Worm (Caenorhabditis elegans) whole organism, L4 larva: ENCODE measurements around the gene clc-6.

Experiments
- D1046.2 ChIP-seq: fragments of 200-800 bp; sonication (Bioruptor generic); IDR thresholded peaks from 2 replicates; pipeline ENCODE4 v1.3.6; 2022; ENCODE audit warnings: missing genetic modification characterization, missing compliant biosample characterization
- F10B5.3 ChIP-seq: sonication (generic microtip); optimal IDR thresholded peaks from 2 replicates; lab custom pipeline; 2016; ENCODE audit warnings: mild to moderate bottlenecking, missing genetic modification characterization, missing compliant biosample characterization
- F26F4.8 ChIP-seq: fragments of 200-800 bp; sonication (Bioruptor generic); conservative IDR thresholded peaks from 2 replicates; pipeline ENCODE4 v1.3.6; 2022; ENCODE audit warnings: missing genetic modification characterization, missing compliant biosample characterization
- Y75B8A.6 ChIP-seq: fragments of 200-800 bp; sonication (Bioruptor generic); IDR thresholded peaks from 2 replicates; pipeline ENCODE4 v1.3.6; 2022; ENCODE audit warnings: missing genetic modification reagents, missing genetic modification characterization, missing compliant biosample characterization
- ZK546.5 ChIP-seq, 2 experiments: sonication (generic microtip); optimal IDR thresholded peaks; 2 replicates each; lab custom pipeline; 2017; ENCODE audit warnings: missing biosample characterization in 2 of 2, missing genetic modification characterization in 2 of 2
- aha-1 ChIP-seq: fragments of 150-350 bp; peaks from one replicate; lab custom pipeline; 2014; ENCODE audit warnings: missing biosample characterization, missing genetic modification characterization
- ama-1 ChIP-seq: fragments of 150-350 bp; optimal IDR thresholded peaks from 2 replicates; lab custom pipeline; 2014; ENCODE audit warnings: inconsistent platforms, mixed read lengths
- arid-1 ChIP-seq: fragments of 200-800 bp; sonication (Bioruptor generic); conservative IDR thresholded peaks from 2 replicates; pipeline ENCODE4 v1.3.6; 2022; ENCODE audit warnings: missing genetic modification reagents, missing genetic modification characterization, missing compliant biosample characterization
- attf-4 ChIP-seq: sonication (generic microtip); optimal IDR thresholded peaks from 3 replicates; lab custom pipeline; 2017; ENCODE audit warnings: missing biosample characterization, missing genetic modification characterization
- ceh-20 ChIP-seq: fragments of 200-800 bp; sonication (Bioruptor generic); IDR thresholded peaks from 2 replicates; pipeline ENCODE4 v1.3.6; 2022; ENCODE audit warnings: missing genetic modification reagents, missing genetic modification characterization, missing compliant biosample characterization
- ceh-28 ChIP-seq: fragments of 150-350 bp; optimal IDR thresholded peaks from 2 replicates; lab custom pipeline; 2014; ENCODE audit warnings: missing biosample characterization, missing genetic modification reagents, missing genetic modification characterization
- ceh-32 ChIP-seq: sonication (generic microtip); optimal IDR thresholded peaks from 2 replicates; lab custom pipeline; 2016; ENCODE audit warnings: mild to moderate bottlenecking, missing genetic modification characterization, missing compliant biosample characterization; ENCODE audit not compliant: poor library complexity
- ceh-44 ChIP-seq: fragments of 200-800 bp; sonication (Bioruptor generic); IDR thresholded peaks from 2 replicates; pipeline ENCODE4 v1.3.6; 2022; ENCODE audit warnings: missing genetic modification reagents, missing genetic modification characterization, missing compliant biosample characterization
- ceh-62 ChIP-seq: sonication (generic microtip); optimal IDR thresholded peaks from 2 replicates; lab custom pipeline; 2017; ENCODE audit warnings: missing biosample characterization, missing genetic modification characterization
- ces-1 ChIP-seq: fragments of 150-350 bp; sonication (generic microtip); optimal IDR thresholded peaks from 4 replicates; lab custom pipeline; 2014; ENCODE audit warnings: missing biosample characterization, missing genetic modification reagents, missing genetic modification characterization
- daf-16 ChIP-seq, 3 experiments: sonication (generic microtip); optimal IDR thresholded peaks; 2 replicates each; lab custom pipeline; 2016 to 2017; ENCODE audit warnings: missing genetic modification characterization in 3 of 3, missing genetic modification reagents in 3 of 3, mild to moderate bottlenecking in 2 of 3, missing compliant biosample characterization in 2 of 3, missing biosample characterization in 1 of 3, moderate library complexity in 1 of 3
- dmd-6 ChIP-seq: fragments of 200-800 bp; sonication (Bioruptor generic); IDR thresholded peaks from 2 replicates; pipeline ENCODE4 v1.3.6; 2022; ENCODE audit warnings: missing genetic modification reagents, missing genetic modification characterization, missing compliant biosample characterization
- dmd-8 ChIP-seq: fragments of 200-800 bp; sonication (Bioruptor generic); IDR thresholded peaks from 2 replicates; pipeline ENCODE4 v1.3.6; 2022; ENCODE audit warnings: missing genetic modification characterization, missing compliant biosample characterization
- dmd-9 ChIP-seq: fragments of 200-800 bp; sonication (Bioruptor generic); IDR thresholded peaks from 2 replicates; pipeline ENCODE4 v1.3.6; 2022; ENCODE audit warnings: missing genetic modification reagents, missing genetic modification characterization, missing compliant biosample characterization
- duxl-1 ChIP-seq: sonication (generic microtip); optimal IDR thresholded peaks from 2 replicates; lab custom pipeline; 2016; ENCODE audit warnings: mild to moderate bottlenecking, missing genetic modification characterization, moderate library complexity, missing compliant biosample characterization; ENCODE audit not compliant: poor library complexity
- egl-27 ChIP-seq: sonication (generic microtip); optimal IDR thresholded peaks from 3 replicates; lab custom pipeline; 2017; ENCODE audit warnings: missing biosample characterization, missing genetic modification reagents, missing genetic modification characterization
- egl-43 ChIP-seq: fragments of 200-800 bp; sonication (Bioruptor generic); IDR thresholded peaks from 2 replicates; pipeline ENCODE4 v1.3.6; 2022; ENCODE audit warnings: missing genetic modification reagents, missing genetic modification characterization, missing compliant biosample characterization
- hlh-30 ChIP-seq: sonication (generic microtip); optimal IDR thresholded peaks from 2 replicates; lab custom pipeline; 2017; ENCODE audit warnings: antibody characterized with exemption, mild to moderate bottlenecking, missing genetic modification characterization, missing compliant biosample characterization; ENCODE audit not compliant: insufficient read depth
- hmg-1.1 ChIP-seq: fragments of 200-800 bp; sonication (Bioruptor generic); IDR thresholded peaks from 2 replicates; pipeline ENCODE4 v1.3.6; 2022; ENCODE audit warnings: missing genetic modification reagents, missing genetic modification characterization, missing compliant biosample characterization
- lim-7 ChIP-seq: fragments of 200-800 bp; sonication (Bioruptor generic); IDR thresholded peaks from 2 replicates; pipeline ENCODE4 v1.3.6; 2022; ENCODE audit warnings: missing genetic modification characterization, missing compliant biosample characterization
- lin-38 ChIP-seq: fragments of 200-800 bp; sonication (Bioruptor generic); IDR thresholded peaks from 2 replicates; pipeline ENCODE4 v1.3.6; 2022; ENCODE audit warnings: missing genetic modification reagents, missing genetic modification characterization, missing compliant biosample characterization
- lsy-2 ChIP-seq, 2 experiments: fragments of 150-350 bp in 1 of 2; sonication (generic microtip) in 1 of 2; optimal IDR thresholded peaks; 2 replicates each; lab custom pipeline; 2014 to 2017; ENCODE audit warnings: missing biosample characterization in 2 of 2, missing genetic modification characterization in 2 of 2
- madf-5 ChIP-seq, 2 experiments: fragments of 200-800 bp; sonication (Bioruptor generic); IDR thresholded peaks; 2 replicates each; pipeline ENCODE4 v1.3.6; 2022; ENCODE audit warnings: missing compliant biosample characterization in 2 of 2, missing genetic modification characterization in 2 of 2
- madf-9 ChIP-seq: fragments of 200-800 bp; sonication (Bioruptor generic); conservative IDR thresholded peaks from 2 replicates; pipeline ENCODE4 v1.3.6; 2022; ENCODE audit warnings: missing genetic modification reagents, missing genetic modification characterization, missing compliant biosample characterization
- mes-2 ChIP-seq: sonication (generic microtip); optimal IDR thresholded peaks from 2 replicates; lab custom pipeline; 2016; ENCODE audit warnings: missing genotype, mild to moderate bottlenecking, missing genetic modification characterization, missing compliant biosample characterization; ENCODE audit not compliant: poor library complexity, severe bottlenecking
- nhr-10 ChIP-seq: fragments of 150-350 bp; optimal IDR thresholded peaks from 2 replicates; lab custom pipeline; 2014; ENCODE audit warnings: missing biosample characterization, missing genetic modification characterization
- nhr-11 ChIP-seq: fragments of 150-350 bp; optimal IDR thresholded peaks from 2 replicates; lab custom pipeline; 2014; ENCODE audit warnings: missing biosample characterization, missing genetic modification characterization
- nhr-41 ChIP-seq: fragments of 200-800 bp; sonication (Bioruptor generic); IDR thresholded peaks from 2 replicates; pipeline ENCODE4 v1.3.6; 2022; ENCODE audit warnings: missing genetic modification reagents, missing genetic modification characterization, missing compliant biosample characterization
- nhr-48 ChIP-seq: sonication (generic microtip); optimal IDR thresholded peaks from 2 replicates; lab custom pipeline; 2016; ENCODE audit warnings: mild to moderate bottlenecking, missing genetic modification characterization, missing compliant biosample characterization
- nhr-6 ChIP-seq: fragments of 150-350 bp; optimal IDR thresholded peaks from 2 replicates; lab custom pipeline; 2014; ENCODE audit warnings: missing biosample characterization, missing genetic modification characterization
- nhr-77 ChIP-seq: fragments of 150-350 bp; optimal IDR thresholded peaks from 2 replicates; lab custom pipeline; 2014; ENCODE audit warnings: missing biosample characterization, missing genetic modification characterization
- pha-4 ChIP-seq, 2 experiments: fragments of 150-350 bp in 1 of 2; fragments of 200-800 bp in 1 of 2; sonication (Bioruptor generic) in 1 of 2; IDR thresholded peaks in 1 of 2; optimal IDR thresholded peaks in 1 of 2; 2 replicates each; pipeline versions ENCODE4 v1.3.6 to Lab custom; 2014 to 2022; ENCODE audit warnings: missing genetic modification characterization in 2 of 2, missing genetic modification reagents in 2 of 2, missing biosample characterization in 1 of 2, missing compliant biosample characterization in 1 of 2
- php-3 ChIP-seq: fragments of 200-800 bp; sonication (Bioruptor generic); IDR thresholded peaks from 2 replicates; pipeline ENCODE4 v1.3.6; 2022; ENCODE audit warnings: missing genetic modification reagents, missing genetic modification characterization, missing compliant biosample characterization
- saeg-2 ChIP-seq: fragments of 200-800 bp; sonication (Bioruptor generic); IDR thresholded peaks from 2 replicates; pipeline ENCODE4 v1.3.6; 2022; ENCODE audit warnings: missing genetic modification reagents, missing genetic modification characterization, missing compliant biosample characterization
- sdz-12 ChIP-seq: fragments of 200-800 bp; sonication (Bioruptor generic); optimal IDR thresholded peaks from 2 replicates; lab custom pipeline; 2018; ENCODE audit warnings: mild to moderate bottlenecking, missing genetic modification characterization, missing compliant biosample characterization
- snpc-4 ChIP-seq: fragments of 150-350 bp; optimal IDR thresholded peaks from 2 replicates; lab custom pipeline; 2014; ENCODE audit warnings: missing biosample characterization, missing genetic modification characterization
- spr-3 ChIP-seq: fragments of 200-800 bp; sonication (Bioruptor generic); optimal IDR thresholded peaks from 2 replicates; lab custom pipeline; 2018; ENCODE audit warnings: mild to moderate bottlenecking, missing genetic modification characterization, missing compliant biosample characterization
- tra-1 ChIP-seq: fragments of 200-800 bp; sonication (Bioruptor generic); IDR thresholded peaks from 2 replicates; pipeline ENCODE4 v1.3.6; 2022; ENCODE audit warnings: missing genetic modification reagents, missing genetic modification characterization, missing compliant biosample characterization
- unc-39 ChIP-seq: sonication (generic microtip); optimal IDR thresholded peaks from 2 replicates; lab custom pipeline; 2017; ENCODE audit warnings: missing biosample characterization, missing genetic modification characterization
- unc-62 ChIP-seq, 3 experiments: fragments of 150-350 bp in 1 of 3; sonication (generic microtip); optimal IDR thresholded peaks in 2 of 3; peaks in 1 of 3; 1 replicate in 1 of 3; 2 replicates in 2 of 3; lab custom pipeline; 2014 to 2017; ENCODE audit warnings: missing biosample characterization in 3 of 3, missing genetic modification characterization in 3 of 3, missing genetic modification reagents in 3 of 3, missing genotype in 1 of 3
- zfp-3 ChIP-seq: fragments of 200-800 bp; sonication (Bioruptor generic); conservative IDR thresholded peaks from 2 replicates; pipeline ENCODE4 v1.3.6; 2022; ENCODE audit warnings: missing genetic modification reagents, missing genetic modification characterization, missing compliant biosample characterization
- zip-2 ChIP-seq: fragments of 150-350 bp; optimal IDR thresholded peaks from 2 replicates; lab custom pipeline; 2014; ENCODE audit warnings: missing biosample characterization, missing genetic modification characterization
- ztf-7 ChIP-seq: fragments of 150-350 bp; optimal IDR thresholded peaks from 2 replicates; lab custom pipeline; 2014; ENCODE audit warnings: missing biosample characterization, missing genetic modification characterization

Gene clc-6

DNA sequence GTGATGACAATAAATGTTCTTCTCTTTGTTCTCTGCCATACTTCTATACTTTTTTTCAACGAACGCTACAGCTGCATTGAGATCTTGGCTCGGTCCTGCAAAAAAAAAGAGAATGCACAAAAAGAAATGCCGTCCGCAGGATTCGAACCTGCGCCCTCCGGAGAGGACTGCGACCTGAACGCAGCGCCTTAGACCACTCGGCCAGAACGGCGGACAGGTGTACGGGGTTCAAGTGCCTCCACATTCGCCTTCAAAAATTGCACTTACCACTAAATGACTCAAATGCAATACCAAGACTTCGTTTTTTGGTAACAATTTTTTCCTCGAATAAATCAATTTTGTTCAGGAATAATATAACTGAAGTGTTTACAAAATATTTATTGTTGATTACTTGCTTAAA lies 21.3 kb downstream of the clc-6 start (continued):
- TF ChIP-seq ZK546.5 (tag; optimal IDR thresholded peaks at IDR 0.05; lab: Kevin White, UChicago) (no peak), aha-1 (tag; lab: Kevin White, UChicago) (no peak), ama-1 (no peak), zip-2 (tag; lab: Kevin White, UChicago) (no peak), nhr-10 (tag; lab: Kevin White, UChicago) (no peak), snpc-4 (tag; lab: Kevin White, UChicago) (peak; percentile 84), pha-4 (GFP tag; IDR thresholded peaks at IDR 0.05; lab: Robert Waterston, UW) (no peak), pha-4 (tag; optimal IDR thresholded peaks at IDR 0.05; lab: Kevin White, UChicago) (no peak), hlh-30 (tag; lab: Kevin White, UChicago) (no peak), lim-7 (peak; percentile 52; the same call in 1 of the 2 replicates), ceh-62 (tag; lab: Kevin White, UChicago) (no peak), unc-62 (GFP tag; optimal IDR thresholded peaks at IDR 0.05 in 1 of 2; lab: Kevin White, UChicago) (peak in 1 of 2 experiments; percentile 95), unc-62 (tag; optimal IDR thresholded peaks at IDR 0.05; lab: Kevin White, UChicago) (no peak), zfp-3 (no peak), attf-4 (tag; lab: Kevin White, UChicago) (no peak), sdz-12 (no peak), Y75B8A.6 (no peak), lsy-2 (tag; optimal IDR thresholded peaks at IDR 0.05; lab: Kevin White, UChicago) (no peak), ztf-7 (tag; lab: Kevin White, UChicago) (no peak), ceh-32 (no peak), mes-2 (tag; lab: Kevin White, UChicago) (peak; percentile 59), nhr-11 (tag; lab: Kevin White, UChicago) (peak; percentile 35), ceh-44 (GFP tag; lab: Robert Waterston, UW) (no peak), D1046.2 (GFP tag; lab: Robert Waterston, UW) (no peak), php-3 (no peak), F26F4.8 (GFP tag; lab: Robert Waterston, UW) (no peak), unc-39 (no peak), nhr-6 (tag; lab: Kevin White, UChicago) (no peak), hmg-1.1 (GFP tag; lab: Robert Waterston, UW) (peak; percentile 62), ceh-20 (no peak), madf-9 (GFP tag; lab: Robert Waterston, UW) (no peak), dmd-6 (GFP tag; lab: Robert Waterston, UW) (peak; percentile 40), daf-16 (GFP tag; optimal IDR thresholded peaks at IDR 0.05; lab: Kevin White, UChicago) (no peak), daf-16 (tag; optimal IDR thresholded peaks at IDR 0.05; lab: Kevin White, UChicago) (no peak), arid-1 (GFP tag; lab: Robert Waterston, UW) (no peak), tra-1 (GFP tag; lab: Robert Waterston, UW) (0 out of 2 replicates have a peak, but pooled peaks have one; percentile 39), ces-1 (GFP tag; lab: Kevin White, UChicago) (no peak), saeg-2 (GFP tag; lab: Robert Waterston, UW) (no peak), madf-5 (GFP tag; IDR thresholded peaks at IDR 0.05; lab: Robert Waterston, UW) (no peak), lin-38 (GFP tag; lab: Robert Waterston, UW) (no peak; the same call in 1 of the 2 replicates), nhr-77 (tag; lab: Kevin White, UChicago) (no peak), F10B5.3 (tag; lab: Kevin White, UChicago) (no peak), ceh-28 (tag; lab: Kevin White, UChicago) (no peak), egl-27 (tag; lab: Kevin White, UChicago) (no peak), nhr-48 (tag; lab: Kevin White, UChicago) (no peak), nhr-41 (GFP tag; lab: Robert Waterston, UW) (no peak), dmd-8 (0 out of 2 replicates have a peak, but pooled peaks have one; percentile 9), spr-3 (no peak), egl-43 (GFP tag; lab: Robert Waterston, UW) (peak; percentile 73; the same call in 1 of the 2 replicates), duxl-1 (tag; lab: Kevin White, UChicago) (peak; percentile 44), dmd-9 (GFP tag; lab: Robert Waterston, UW) (no peak)
